Worm (Caenorhabditis elegans): ENCODE measurements around the gene clec-207.
"Not testable (repeated sequence)": the region's sequence is repeated elsewhere in the genome, so short reads cannot be mapped to it uniquely, and the experiment has no call there.

The clec-207 gene

ce11 chrV:2144408-2144807 is 48.5 kb downstream of the clec-207 start, which contains the start of gene F22F7.12:
TSS of gene F22F7.12 (minus strand) at chrV:2144508.
- not testable (repeated sequence) for TF ChIP-seq lim-6, ceh-14, ceh-24 (tag; optimal IDR thresholded peaks at IDR 0.05)

ce11 chrV:2146044-2146443 is 50.2 kb downstream of the clec-207 start, which contains the start of gene str-52:
TSS of gene str-52 (minus strand) at chrV:2146144.
- TF ChIP-seq sox-4 (tag; optimal IDR thresholded peaks at IDR 0.05), result no peak
- no peak for TF ChIP-seq npax-4 (tag; optimal IDR thresholded peaks at IDR 0.05)
- no peak for TF ChIP-seq ref-2 (tag; optimal IDR thresholded peaks at IDR 0.05)
- no peak for TF ChIP-seq unc-42 (tag; optimal IDR thresholded peaks at IDR 0.05)
- TF ChIP-seq ceh-2 (tag; optimal IDR thresholded peaks at IDR 0.05), result no peak
- no peak for TF ChIP-seq unc-55 (GFP tag; optimal IDR thresholded peaks at IDR 0.05)
- no peak for TF ChIP-seq sox-2 (GFP tag; IDR thresholded peaks at IDR 0.05)
- TF ChIP-seq ztf-16 (tag; optimal IDR thresholded peaks at IDR 0.05), result no peak
- no peak for TF ChIP-seq fkh-6 (tag; optimal IDR thresholded peaks at IDR 0.05)
- no peak for TF ChIP-seq ceh-19 (GFP tag; optimal IDR thresholded peaks at IDR 0.05)

ce11 chrV:2146795-2147194 is 50.9 kb downstream of the clec-207 start, which contains the start of gene srbc-20:
TSS of gene srbc-20 (plus strand) at chrV:2147095.
- TF ChIP-seq dmd-4 (tag; optimal IDR thresholded peaks at IDR 0.05; ENCODE audit: borderline replicate concordance), result no peak
- no peak for TF ChIP-seq fkh-6 (tag; optimal IDR thresholded peaks at IDR 0.05)
- TF ChIP-seq unc-86 (tag; optimal IDR thresholded peaks at IDR 0.05), result no peak
- no peak for TF ChIP-seq unc-55 (GFP tag; optimal IDR thresholded peaks at IDR 0.05)
- no peak for TF ChIP-seq ceh-9 (tag; optimal IDR thresholded peaks at IDR 0.05)
- TF ChIP-seq hlh-13 (GFP tag; optimal IDR thresholded peaks at IDR 0.05), result no peak
- TF ChIP-seq ttx-3 (tag; optimal IDR thresholded peaks at IDR 0.05), result no peak
- TF ChIP-seq pqm-1 (tag; optimal IDR thresholded peaks at IDR 0.05), result no peak
- TF ChIP-seq ama-1 (optimal IDR thresholded peaks at IDR 0.05), result no peak
- TF ChIP-seq ahr-1 (tag; optimal IDR thresholded peaks at IDR 0.05), result no peak
- TF ChIP-seq fkh-10 (GFP tag; optimal IDR thresholded peaks at IDR 0.05), result no peak
- TF ChIP-seq zip-5 (tag; optimal IDR thresholded peaks at IDR 0.05), result no peak
